Worm (Caenorhabditis elegans) whole organism, mixed stage, embryonic: ENCODE results near the gene F46C5.9.

ENCODE experiments used
- M03D4.4 ChIP-seq: sonication (generic microtip); optimal IDR thresholded peaks from 2 replicates; lab custom pipeline; 2017; ENCODE audit warnings: mild to moderate bottlenecking, missing genetic modification characterization, missing compliant biosample characterization
- bed-3 ChIP-seq: fragments of 200-800 bp; sonication (Bioruptor generic); optimal IDR thresholded peaks from 3 replicates; lab custom pipeline; 2018; ENCODE audit warnings: mild to moderate bottlenecking, missing genetic modification characterization, moderate library complexity, missing compliant biosample characterization
- blmp-1 ChIP-seq: fragments of 150-350 bp; optimal IDR thresholded peaks from 2 replicates; lab custom pipeline; 2014; ENCODE audit warnings: missing biosample characterization, missing genetic modification characterization
- ceh-39 ChIP-seq: fragments of 150-350 bp; optimal IDR thresholded peaks from 2 replicates; lab custom pipeline; 2014; ENCODE audit warnings: missing biosample characterization, missing genetic modification characterization
- ceh-43 ChIP-seq: fragments of 200-800 bp; sonication (Bioruptor generic); optimal IDR thresholded peaks from 2 replicates; lab custom pipeline; 2018; ENCODE audit warnings: mild to moderate bottlenecking, missing genetic modification characterization, moderate library complexity, missing compliant biosample characterization
- ces-1 ChIP-seq: fragments of 150-350 bp; optimal IDR thresholded peaks from 2 replicates; lab custom pipeline; 2014; ENCODE audit warnings: missing biosample characterization, missing genetic modification reagents, missing genetic modification characterization
- cnd-1 ChIP-seq: fragments of 200-800 bp; sonication (Bioruptor generic); optimal IDR thresholded peaks from 2 replicates; lab custom pipeline; 2018; ENCODE audit warnings: mild to moderate bottlenecking, missing genetic modification characterization, missing compliant biosample characterization
- drap-1 ChIP-seq: fragments of 200-800 bp; sonication (Bioruptor generic); optimal IDR thresholded peaks from 3 replicates; lab custom pipeline; 2018; ENCODE audit warnings: mild to moderate bottlenecking, missing genetic modification characterization, missing compliant biosample characterization
- elt-1 ChIP-seq: sonication (generic microtip); optimal IDR thresholded peaks from 2 replicates; lab custom pipeline; 2017; ENCODE audit warnings: missing genetic modification characterization, mild to moderate bottlenecking, missing compliant biosample characterization, antibody characterized with exemption, moderate library complexity, borderline replicate concordance; ENCODE audit not compliant: insufficient read depth
- elt-3 ChIP-seq: fragments of 150-350 bp; optimal IDR thresholded peaks from 2 replicates; lab custom pipeline; 2014; ENCODE audit warnings: missing biosample characterization, missing genetic modification characterization
- flh-1 ChIP-seq: fragments of 200-800 bp; sonication (Bioruptor generic); optimal IDR thresholded peaks from 2 replicates; lab custom pipeline; 2018; ENCODE audit warnings: mild to moderate bottlenecking, missing genetic modification characterization, moderate library complexity, missing compliant biosample characterization
- ham-2 ChIP-seq: fragments of 200-800 bp; sonication (Bioruptor generic); optimal IDR thresholded peaks from 2 replicates; lab custom pipeline; 2018; ENCODE audit warnings: mild to moderate bottlenecking, missing genetic modification characterization, missing compliant biosample characterization
- hlh-1 ChIP-seq: fragments of 150-350 bp; optimal IDR thresholded peaks from 2 replicates; lab custom pipeline; 2014; ENCODE audit warnings: missing biosample characterization, missing genetic modification reagents, missing genetic modification characterization
- lin-13 ChIP-seq: fragments of 150-350 bp; optimal IDR thresholded peaks from 2 replicates; lab custom pipeline; 2014; ENCODE audit warnings: missing biosample characterization, missing genetic modification characterization
- lin-32 ChIP-seq: fragments of 200-800 bp; sonication (Bioruptor generic); optimal IDR thresholded peaks from 2 replicates; lab custom pipeline; 2018; ENCODE audit warnings: mild to moderate bottlenecking, missing genetic modification characterization, missing compliant biosample characterization
- mab-5 ChIP-seq: fragments of 150-350 bp; optimal IDR thresholded peaks from 2 replicates; lab custom pipeline; 2014; ENCODE audit warnings: missing biosample characterization, missing genetic modification characterization
- mep-1 ChIP-seq: fragments of 150-350 bp; optimal IDR thresholded peaks from 2 replicates; lab custom pipeline; 2017; ENCODE audit warnings: missing biosample characterization, missing genetic modification reagents, missing genetic modification characterization, inconsistent platforms
- mls-2 ChIP-seq: sonication (generic microtip); optimal IDR thresholded peaks from 2 replicates; lab custom pipeline; 2016; ENCODE audit warnings: mild to moderate bottlenecking, missing genetic modification characterization, moderate library complexity, missing compliant biosample characterization
- nhr-12 ChIP-seq: fragments of 150-350 bp; optimal IDR thresholded peaks from 2 replicates; lab custom pipeline; 2014; ENCODE audit warnings: missing biosample characterization, missing genetic modification characterization
- nhr-2 ChIP-seq: fragments of 150-350 bp; optimal IDR thresholded peaks from 2 replicates; lab custom pipeline; 2014; ENCODE audit warnings: missing biosample characterization, missing genetic modification characterization
- nhr-237 ChIP-seq: fragments of 150-350 bp; optimal IDR thresholded peaks from 2 replicates; lab custom pipeline; 2014; ENCODE audit warnings: missing biosample characterization, missing genetic modification characterization
- nhr-28 ChIP-seq: fragments of 150-350 bp; optimal IDR thresholded peaks from 2 replicates; lab custom pipeline; 2014; ENCODE audit warnings: missing biosample characterization, missing genetic modification characterization
- nhr-76 ChIP-seq: sonication (generic microtip); optimal IDR thresholded peaks from 2 replicates; lab custom pipeline; 2017; ENCODE audit warnings: missing biosample characterization, missing genetic modification characterization
- pha-4 ChIP-seq: fragments of 150-350 bp; optimal IDR thresholded peaks from 2 replicates; lab custom pipeline; 2018; ENCODE audit warnings: missing biosample characterization, missing genetic modification reagents, missing genetic modification characterization
- snpc-4 ChIP-seq: fragments of 150-350 bp; optimal IDR thresholded peaks from 2 replicates; lab custom pipeline; 2014; ENCODE audit warnings: missing biosample characterization, missing genetic modification characterization
- sptf-1 ChIP-seq: sonication (generic microtip); optimal IDR thresholded peaks from 2 replicates; lab custom pipeline; 2017; ENCODE audit warnings: mild to moderate bottlenecking, missing genetic modification characterization, moderate library complexity, missing compliant biosample characterization
- tbx-8 ChIP-seq: fragments of 200-800 bp; sonication (Bioruptor generic); optimal IDR thresholded peaks from 2 replicates; lab custom pipeline; 2018; ENCODE audit warnings: mild to moderate bottlenecking, missing genetic modification characterization, moderate library complexity, missing compliant biosample characterization
- unc-120 ChIP-seq: sonication (generic microtip); optimal IDR thresholded peaks from 2 replicates; lab custom pipeline; 2017; ENCODE audit warnings: missing genetic modification characterization, missing compliant biosample characterization; ENCODE audit not compliant: poor library complexity, severe bottlenecking
- unc-62 ChIP-seq: fragments of 150-350 bp; optimal IDR thresholded peaks from 2 replicates; lab custom pipeline; 2014; ENCODE audit warnings: missing biosample characterization, missing genetic modification reagents, missing genetic modification characterization
- ztf-11 ChIP-seq: fragments of 150-350 bp; optimal IDR thresholded peaks from 2 replicates; lab custom pipeline; 2014; ENCODE audit warnings: missing biosample characterization, missing genetic modification characterization

Gene F46C5.9

DNA sequence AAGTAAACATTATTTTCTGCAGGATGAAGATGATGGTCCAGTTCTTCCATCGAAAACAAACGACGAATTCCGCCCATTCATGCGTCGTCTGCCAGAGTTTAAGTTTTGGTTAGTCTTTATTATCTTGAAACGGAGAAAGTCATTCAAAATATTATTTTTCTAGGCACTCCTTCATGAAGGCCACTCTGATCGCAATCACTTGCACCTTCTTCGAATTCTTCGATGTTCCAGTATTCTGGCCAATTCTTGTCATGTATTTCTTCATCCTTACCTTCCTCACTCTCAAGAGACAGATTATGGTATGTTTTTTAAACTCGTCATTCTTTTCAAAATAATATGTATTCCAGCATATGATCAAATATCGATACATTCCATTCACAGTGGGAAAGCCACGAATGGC is 1.3 kb upstream of the F46C5.9 start:
- TF ChIP-seq unc-120 (tag; lab: Kevin White, UChicago) (no peak), ceh-43 (GFP tag; lab: Kevin White, UChicago) (no peak), lin-32 (GFP tag; lab: Kevin White, UChicago) (no peak), lin-13 (tag; lab: Kevin White, UChicago) (no peak), flh-1 (GFP tag; lab: Kevin White, UChicago) (no peak), mep-1 (tag; lab: Kevin White, UChicago) (no peak), unc-62 (GFP tag; lab: Kevin White, UChicago) (no peak), mls-2 (tag; lab: Kevin White, UChicago) (no peak), ceh-39 (tag; lab: Kevin White, UChicago) (no peak), nhr-76 (no peak), blmp-1 (tag; lab: Kevin White, UChicago) (no peak), pha-4 (no peak), bed-3 (GFP tag; lab: Kevin White, UChicago) (no peak)
- TF ChIP-seq, all 35 proteins: peak for 0

DNA sequence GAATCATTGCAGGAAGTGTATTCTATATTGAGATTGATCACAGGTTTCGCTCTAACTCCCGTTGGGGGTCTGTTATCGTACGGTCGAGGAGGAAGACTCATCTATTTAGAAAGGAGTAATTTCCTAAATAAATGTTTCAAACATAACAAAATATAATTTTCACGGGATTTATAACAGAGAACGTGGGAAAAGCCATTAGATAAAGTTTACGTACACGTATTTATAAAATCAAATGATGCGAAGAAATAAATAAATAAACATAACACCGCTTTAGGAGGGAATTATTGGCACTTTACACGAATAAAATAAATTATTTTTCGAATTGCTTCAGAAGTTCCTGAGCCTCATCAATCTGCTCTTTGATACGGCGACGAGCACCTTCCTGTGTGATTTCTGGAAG is 2.0 kb downstream of the F46C5.9 start, which contains the start of gene F07H5.10:
TSS of gene F07H5.10 (minus strand) at position 101 of the 400 bp plus-strand sequence.
- no peak for TF ChIP-seq nhr-2
- TF ChIP-seq cnd-1 (tag; lab: Kevin White, UChicago) = no peak
- TF ChIP-seq flh-1 (GFP tag; lab: Kevin White, UChicago) = no peak
- TF ChIP-seq tbx-8 (GFP tag; lab: Kevin White, UChicago) = no peak
- no peak for TF ChIP-seq ham-2 (GFP tag; lab: Kevin White, UChicago)
- no peak for TF ChIP-seq drap-1 (GFP tag; lab: Kevin White, UChicago)
- TF ChIP-seq nhr-12 (tag; lab: Kevin White, UChicago) = no peak

ce11 chrII:8806921-8807320 is 3.6 kb downstream of the F46C5.9 start, which contains the start of gene pho-13:
Gene pho-13, minus strand, starts transcription at chrII:8807021.
- TF ChIP-seq unc-62 (GFP tag; lab: Kevin White, UChicago) (no peak), ceh-43 (GFP tag; lab: Kevin White, UChicago) (no peak), nhr-12 (tag; lab: Kevin White, UChicago) (no peak), mep-1 (tag; lab: Kevin White, UChicago) (no peak), hlh-1 (no peak), cnd-1 (tag; lab: Kevin White, UChicago) (no peak), sptf-1 (tag; lab: Kevin White, UChicago) (no peak), tbx-8 (GFP tag; lab: Kevin White, UChicago) (no peak)

ce11 chrII:8800830-8801229 is 9.7 kb downstream of the F46C5.9 start, which contains the start of gene appg-2:
Gene appg-2, plus strand, starts transcription at chrII:8801130.
- no peak for TF ChIP-seq mab-5 (tag; lab: Kevin White, UChicago)
- TF ChIP-seq ztf-11 (tag; lab: Kevin White, UChicago) = no peak
- no peak for TF ChIP-seq flh-1 (GFP tag; lab: Kevin White, UChicago)
- TF ChIP-seq nhr-76 = no peak
- TF ChIP-seq M03D4.4 (tag; lab: Kevin White, UChicago) = no peak
- TF ChIP-seq tbx-8 (GFP tag; lab: Kevin White, UChicago) = no peak
- no peak for TF ChIP-seq bed-3 (GFP tag; lab: Kevin White, UChicago)
- no peak for TF ChIP-seq ceh-43 (GFP tag; lab: Kevin White, UChicago)
- TF ChIP-seq cnd-1 (tag; lab: Kevin White, UChicago) = no peak
- no peak for TF ChIP-seq nhr-237 (tag; lab: Kevin White, UChicago)
- no peak for TF ChIP-seq nhr-12 (tag; lab: Kevin White, UChicago)
- no peak for TF ChIP-seq lin-13 (tag; lab: Kevin White, UChicago)
- no peak for TF ChIP-seq elt-3

- TF ChIP-seq snpc-4 (tag; lab: Kevin White, UChicago) = no peak
- no peak for TF ChIP-seq elt-1 (tag; lab: Kevin White, UChicago)
- TF ChIP-seq cnd-1 (tag; lab: Kevin White, UChicago) = no peak
- no peak for TF ChIP-seq pha-4
- no peak for TF ChIP-seq ham-2 (GFP tag; lab: Kevin White, UChicago)
These were observed 10.8 kb downstream of the F46C5.9 start for ce11 chrII:8799725-8800124.

- no peak for TF ChIP-seq ceh-39 (tag; lab: Kevin White, UChicago)
- TF ChIP-seq nhr-28 (tag; lab: Kevin White, UChicago) = no peak
- TF ChIP-seq ces-1 (GFP tag; lab: Kevin White, UChicago) = peak; percentile 56
- no peak for TF ChIP-seq tbx-8 (GFP tag; lab: Kevin White, UChicago)
- TF ChIP-seq bed-3 (GFP tag; lab: Kevin White, UChicago) = no peak
- TF ChIP-seq nhr-12 (tag; lab: Kevin White, UChicago) = no peak
These were observed 14.1 kb downstream of the F46C5.9 start for ce11 chrII:8796391-8796790.
